Worm (Caenorhabditis elegans): Measurements from ENCODE around the gene lgc-58.

DNA sequence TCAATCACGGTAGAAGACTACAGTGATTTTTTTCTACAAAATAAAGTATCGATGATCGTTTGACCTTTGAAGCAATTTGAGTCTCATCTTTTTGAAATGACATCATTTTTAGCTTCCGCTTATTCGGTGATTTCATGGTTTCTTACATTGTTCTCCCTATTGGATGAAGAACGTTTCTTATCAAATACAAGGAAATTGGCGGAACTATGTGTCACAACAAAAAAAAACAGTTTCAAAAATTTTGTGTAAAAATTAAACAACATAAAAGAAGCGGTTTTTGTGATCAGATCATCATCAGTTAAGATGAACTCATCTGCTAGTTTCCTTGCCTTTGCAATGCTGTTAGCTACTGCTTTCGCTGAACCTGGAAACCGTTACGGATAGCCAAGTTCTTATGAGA is 12.4 kb downstream of the lgc-58 start, which contains the start of gene C45B2.8:
- TF ChIP-seq flt-1 (GFP tag; IDR thresholded peaks at IDR 0.05) (no peak), hmg-4 (GFP tag; optimal IDR thresholded peaks at IDR 0.05) (no peak), F13C5.2 (tag; optimal IDR thresholded peaks at IDR 0.05) (no peak), ama-1 (optimal IDR thresholded peaks at IDR 0.05) (no peak), ceh-36 (tag; optimal IDR thresholded peaks at IDR 0.05) (no peak), scrt-1 (GFP tag; IDR thresholded peaks at IDR 0.05) (no peak), pes-1 (GFP tag; IDR thresholded peaks at IDR 0.05) (no peak), B0310.2 (tag; optimal IDR thresholded peaks at IDR 0.05) (no peak)
